Fruit fly (Drosophila melanogaster) whole organism, embryonic: Measurements from ENCODE around the gene CG46462.

Experiments
- CG10366 ChIP-seq: fragments of 200-800 bp; sonication (Bioruptor generic); IDR thresholded peaks from 2 replicates; pipeline ENCODE4 v1.3.6; 2022; ENCODE audit warnings: missing biosample characterization, missing genetic modification characterization
- CG11247 ChIP-seq: fragments of 200-800 bp; sonication (Bioruptor generic); IDR thresholded peaks from 2 replicates; pipeline ENCODE4 v1.3.6; 2022; ENCODE audit warnings: missing biosample characterization, missing genetic modification characterization
- CG12744 ChIP-seq: fragments of 200-800 bp; sonication (Bioruptor generic); optimal IDR thresholded peaks from 2 replicates; lab custom pipeline; 2016; ENCODE audit warnings: missing biosample characterization, missing genetic modification characterization
- CG12942 ChIP-seq: fragments of 200-800 bp; sonication (Bioruptor generic); optimal IDR thresholded peaks from 3 replicates; lab custom pipeline; 2016; ENCODE audit warnings: missing biosample characterization, missing genetic modification characterization
- CG13296 ChIP-seq: fragments of 200-800 bp; sonication (Bioruptor generic); optimal IDR thresholded peaks from 3 replicates; lab custom pipeline; 2018; ENCODE audit warnings: missing biosample characterization, mild to moderate bottlenecking, missing genetic modification characterization
- CG15696 ChIP-seq: fragments of 200-800 bp; sonication (Bioruptor generic); optimal IDR thresholded peaks from 2 replicates; lab custom pipeline; 2019; ENCODE audit warnings: missing biosample characterization, mild to moderate bottlenecking, missing genetic modification characterization, moderate library complexity
- CG18262 ChIP-seq: fragments of 200-800 bp; optimal IDR thresholded peaks from 3 replicates; lab custom pipeline; 2019; ENCODE audit warnings: missing biosample characterization, mild to moderate bottlenecking, missing genetic modification characterization, moderate library complexity
- CG2875 ChIP-seq: fragments of 200-800 bp; sonication (Bioruptor generic); optimal IDR thresholded peaks from 2 replicates; lab custom pipeline; 2017; ENCODE audit warnings: missing biosample characterization, mild to moderate bottlenecking, missing genetic modification characterization, missing genetic modification reagents
- CG30403 ChIP-seq: fragments of 200-800 bp; sonication (Bioruptor generic); optimal IDR thresholded peaks from 3 replicates; lab custom pipeline; 2016; ENCODE audit warnings: missing biosample characterization, missing genetic modification characterization
- CG3726 ChIP-seq: fragments of 200-800 bp; sonication (Bioruptor generic); IDR thresholded peaks from 3 replicates; pipeline ENCODE4, ENCODE4 v1.3.6; 2022; ENCODE audit warnings: missing biosample characterization, missing genetic modification characterization
- CG4730 ChIP-seq: fragments of 200-800 bp; sonication (Bioruptor generic); IDR thresholded peaks from 2 replicates; pipeline ENCODE4 v1.3.6; 2022; ENCODE audit warnings: missing biosample characterization, missing genetic modification characterization
- CG5180 ChIP-seq: fragments of 200-800 bp; sonication (Bioruptor generic); optimal IDR thresholded peaks from 3 replicates; lab custom pipeline; 2017; ENCODE audit warnings: missing biosample characterization, missing genetic modification characterization, mild to moderate bottlenecking, moderate library complexity, missing genetic modification reagents
- CG8281 ChIP-seq: fragments of 200-800 bp; sonication (Bioruptor generic); optimal IDR thresholded peaks from 2 replicates; lab custom pipeline; 2018; ENCODE audit warnings: missing biosample characterization, mild to moderate bottlenecking, missing genetic modification characterization, moderate library complexity
- CG8765 ChIP-seq: fragments of 200-800 bp; sonication (Bioruptor generic); IDR thresholded peaks from 2 replicates; pipeline ENCODE4 v1.3.6; 2022; ENCODE audit warnings: missing biosample characterization, missing genetic modification characterization
- Chrac-16 ChIP-seq: fragments of 200-800 bp; sonication (Bioruptor generic); optimal IDR thresholded peaks from 3 replicates; lab custom pipeline; 2016; ENCODE audit warnings: missing biosample characterization, missing genetic modification characterization
- D19B ChIP-seq: fragments of 200-800 bp; sonication (Bioruptor generic); optimal IDR thresholded peaks from 2 replicates; lab custom pipeline; 2017; ENCODE audit warnings: missing biosample characterization, mild to moderate bottlenecking, missing genetic modification characterization
- Dad ChIP-seq: fragments of 200-800 bp; sonication (Bioruptor generic); optimal IDR thresholded peaks from 3 replicates; lab custom pipeline; 2016; ENCODE audit warnings: missing biosample characterization, missing genetic modification characterization
- E2f1 ChIP-seq: fragments of 200-800 bp; sonication (Bioruptor generic); IDR thresholded peaks from 2 replicates; pipeline ENCODE4 v1.3.6; 2022; ENCODE audit warnings: missing biosample characterization, missing genetic modification characterization
- ERR ChIP-seq: fragments of 200-800 bp; sonication (Bioruptor generic); optimal IDR thresholded peaks from 2 replicates; lab custom pipeline; 2016; ENCODE audit warnings: missing biosample characterization, missing genetic modification characterization
- Ets97D ChIP-seq: fragments of 200-800 bp; sonication (Bioruptor generic); optimal IDR thresholded peaks from 3 replicates; lab custom pipeline; 2016; ENCODE audit warnings: missing biosample characterization, missing genetic modification characterization
- Gsc ChIP-seq: fragments of 200-800 bp; sonication (Bioruptor generic); IDR thresholded peaks from 2 replicates; pipeline ENCODE4 v1.3.6; 2022; ENCODE audit warnings: missing biosample characterization, missing genetic modification characterization
- Hmr ChIP-seq: fragments of 200-800 bp; sonication (Bioruptor generic); optimal IDR thresholded peaks from 3 replicates; lab custom pipeline; 2017; ENCODE audit warnings: mild to moderate bottlenecking, missing biosample characterization, missing genetic modification reagents, missing genetic modification characterization
- MTF-1 ChIP-seq: fragments of 200-800 bp; sonication (Bioruptor generic); optimal IDR thresholded peaks from 2 replicates; lab custom pipeline; 2018; ENCODE audit warnings: missing biosample characterization, mild to moderate bottlenecking, missing genetic modification characterization, borderline replicate concordance
- NC2α ChIP-seq: fragments of 200-800 bp; sonication (Bioruptor generic); optimal IDR thresholded peaks from 2 replicates; lab custom pipeline; 2016; ENCODE audit warnings: missing biosample characterization, missing genetic modification characterization
- Oaz ChIP-seq: fragments of 200-800 bp; sonication (Bioruptor generic); IDR thresholded peaks from 2 replicates; pipeline ENCODE4 v1.3.6; 2022; ENCODE audit warnings: missing biosample characterization, missing genetic modification characterization
- Opbp ChIP-seq: fragments of 200-800 bp; sonication (Bioruptor generic); IDR thresholded peaks from 3 replicates; pipeline ENCODE4 v1.3.6; 2022; ENCODE audit warnings: missing biosample characterization, missing genetic modification characterization; ENCODE audit not compliant: partially characterized antibody
- Rfx ChIP-seq: fragments of 200-800 bp; sonication (Bioruptor generic); IDR thresholded peaks from 2 replicates; pipeline ENCODE4 v1.3.6; 2022; ENCODE audit warnings: missing biosample characterization, missing genetic modification characterization
- Sin3A ChIP-seq: fragments of >200 bp; optimal IDR thresholded peaks from 2 replicates; lab custom pipeline; 2018
- Six4 ChIP-seq: fragments of 200-800 bp; sonication (Bioruptor generic); optimal IDR thresholded peaks from 2 replicates; lab custom pipeline; 2016; ENCODE audit warnings: missing biosample characterization, missing genetic modification characterization
- Sry-β ChIP-seq: fragments of 200-800 bp; sonication (Bioruptor generic); optimal IDR thresholded peaks from 2 replicates; lab custom pipeline; 2018; ENCODE audit warnings: missing biosample characterization, mild to moderate bottlenecking, missing genetic modification characterization, moderate library complexity
- Xrp1 ChIP-seq: fragments of 200-800 bp; sonication (Bioruptor generic); IDR thresholded peaks from 2 replicates; pipeline ENCODE4 v1.3.6; 2022; ENCODE audit warnings: missing biosample characterization, missing genetic modification characterization
- abd-A ChIP-seq: fragments of 200-800 bp; sonication (Bioruptor generic); optimal IDR thresholded peaks from 3 replicates; lab custom pipeline; 2019; ENCODE audit warnings: missing biosample characterization, mild to moderate bottlenecking, missing genetic modification characterization, moderate library complexity
- caup ChIP-seq: fragments of 200-800 bp; sonication (Bioruptor generic); optimal IDR thresholded peaks from 3 replicates; lab custom pipeline; 2017; ENCODE audit warnings: missing biosample characterization, mild to moderate bottlenecking, missing genetic modification characterization, moderate library complexity; ENCODE audit not compliant: severe bottlenecking
- dimm ChIP-seq: fragments of 200-800 bp; sonication (Bioruptor generic); IDR thresholded peaks from 2 replicates; pipeline ENCODE4 v1.3.6; 2022; ENCODE audit warnings: missing biosample characterization, missing genetic modification characterization
- dysf ChIP-seq: fragments of 200-800 bp; sonication (Bioruptor generic); IDR thresholded peaks from 3 replicates; pipeline ENCODE4 v1.3.6; 2022; ENCODE audit warnings: missing biosample characterization, missing genetic modification characterization
- grn ChIP-seq: fragments of 200-800 bp; sonication (Bioruptor generic); optimal IDR thresholded peaks from 3 replicates; lab custom pipeline; 2017; ENCODE audit warnings: missing biosample characterization, missing genetic modification characterization
- h ChIP-seq: fragments of >200 bp; optimal IDR thresholded peaks from 2 replicates; lab custom pipeline; 2017
- hbn ChIP-seq: fragments of 200-800 bp; sonication (Bioruptor generic); IDR thresholded peaks from 2 replicates; pipeline ENCODE4 v1.3.6; 2022; ENCODE audit warnings: missing biosample characterization, missing genetic modification characterization; ENCODE audit not compliant: partially characterized antibody
- insv ChIP-seq, 2 experiments: fragments of 200-800 bp; sonication (Bioruptor generic); optimal IDR thresholded peaks; 3 replicates each; lab custom pipeline; 2016 to 2018; ENCODE audit warnings: missing biosample characterization in 2 of 2, missing genetic modification characterization in 2 of 2
- jigr1 ChIP-seq: fragments of 200-800 bp; sonication (Bioruptor generic); IDR thresholded peaks from 3 replicates; pipeline ENCODE4 v1.3.6; 2022; ENCODE audit warnings: missing biosample characterization, missing genetic modification characterization
- kay ChIP-seq: fragments of 200-800 bp; sonication (Bioruptor generic); optimal IDR thresholded peaks from 2 replicates; lab custom pipeline; 2016; ENCODE audit warnings: missing biosample characterization, missing genetic modification characterization
- maf-S ChIP-seq: fragments of 200-800 bp; sonication (Bioruptor generic); optimal IDR thresholded peaks from 2 replicates; lab custom pipeline; 2016; ENCODE audit warnings: missing biosample characterization, missing genetic modification characterization
- nerfin-1 ChIP-seq: fragments of 200-800 bp; sonication (Bioruptor generic); optimal IDR thresholded peaks from 3 replicates; lab custom pipeline; 2019; ENCODE audit warnings: missing biosample characterization, mild to moderate bottlenecking, missing genetic modification characterization, moderate library complexity
- pfk ChIP-seq: fragments of 200-800 bp; sonication (Bioruptor generic); optimal IDR thresholded peaks from 2 replicates; lab custom pipeline; 2018; ENCODE audit warnings: missing biosample characterization, mild to moderate bottlenecking, missing genetic modification characterization, moderate library complexity
- phol ChIP-seq: fragments of 200-800 bp; sonication (Bioruptor generic); optimal IDR thresholded peaks from 3 replicates; lab custom pipeline; 2018; ENCODE audit warnings: missing biosample characterization, mild to moderate bottlenecking, missing genetic modification characterization, moderate library complexity
- prd ChIP-seq, 3 experiments: fragments of >200 bp in 2 of 3; fragments of 200-800 bp in 1 of 3; sonication (Bioruptor generic) in 1 of 3; optimal IDR thresholded peaks in 2 of 3; IDR thresholded peaks in 1 of 3; 2 replicates in 2 of 3; 3 replicates in 1 of 3; pipeline versions ENCODE4 v1.3.6 to Lab custom; 2017 to 2022; ENCODE audit warnings: missing biosample characterization in 1 of 3, missing genetic modification characterization in 1 of 3
- pum ChIP-seq: fragments of 200-800 bp; sonication (Bioruptor generic); optimal IDR thresholded peaks from 2 replicates; lab custom pipeline; 2016; ENCODE audit warnings: missing biosample characterization, missing genetic modification characterization
- ranshi ChIP-seq: fragments of 200-800 bp; sonication (Bioruptor generic); IDR thresholded peaks from 2 replicates; pipeline ENCODE4 v1.3.6; 2022; ENCODE audit warnings: missing biosample characterization, missing genetic modification characterization
- row ChIP-seq: fragments of 200-800 bp; sonication (Bioruptor generic); IDR thresholded peaks from 3 replicates; pipeline ENCODE4 v1.3.6; 2022; ENCODE audit warnings: missing biosample characterization, missing genetic modification characterization
- sens-2 ChIP-seq: fragments of 200-800 bp; sonication (Bioruptor generic); IDR thresholded peaks from 2 replicates; pipeline ENCODE4 v1.3.6; 2022; ENCODE audit warnings: missing biosample characterization, missing genetic modification characterization
- tio ChIP-seq: fragments of 200-800 bp; sonication (Bioruptor generic); optimal IDR thresholded peaks from 2 replicates; lab custom pipeline; 2017; ENCODE audit warnings: missing biosample characterization, missing genetic modification characterization, inconsistent platforms
- tna ChIP-seq: fragments of 200-800 bp; sonication (Bioruptor generic); IDR thresholded peaks from 2 replicates; pipeline ENCODE4 v1.3.6; 2022; ENCODE audit warnings: missing biosample characterization, missing genetic modification characterization; ENCODE audit not compliant: partially characterized antibody

CG46462 gene

dm6 chr3L:19914833-19915232, 16.7 kb upstream of the CG46462 start, which contains the start of gene Rpn1 (continued):
- no peak for TF ChIP-seq Six4
- no peak for TF ChIP-seq CG2875 (GFP tag; lab: Kevin White, UChicago)
- TF ChIP-seq kay (GFP tag; lab: Kevin White, UChicago): no peak
- no peak for TF ChIP-seq CG12744
- no peak for TF ChIP-seq CG15696 (tag; lab: Kevin White, UChicago)
- no peak for TF ChIP-seq D19B
- TF ChIP-seq tna: no peak; the same call in 1 of the 2 replicates
- TF ChIP-seq CG18262 (tag; lab: Kevin White, UChicago): no peak
- TF ChIP-seq CG13296: no peak
- no peak for TF ChIP-seq CG4730
- no peak for TF ChIP-seq NC2α (GFP tag; lab: Kevin White, UChicago)
- TF ChIP-seq maf-S: no peak
- TF ChIP-seq prd (optimal IDR thresholded peaks at IDR 0.05; lab: Kevin White, UChicago): no peak
- TF ChIP-seq prd (GFP tag; IDR thresholded peaks at IDR 0.05; lab: Robert Waterston, UW): no peak
- TF ChIP-seq ranshi (GFP tag; lab: Robert Waterston, UW): no peak
- no peak for TF ChIP-seq dysf (GFP tag; lab: Robert Waterston, UW)
- TF ChIP-seq CG5180 (GFP tag; lab: Kevin White, UChicago): no peak
- TF ChIP-seq CG8765 (GFP tag; lab: Robert Waterston, UW): no peak
- TF ChIP-seq Opbp (GFP tag; lab: Robert Waterston, UW): peak; percentile 76
- no peak for TF ChIP-seq Xrp1 (GFP tag; lab: Robert Waterston, UW)
- no peak for TF ChIP-seq Hmr
- no peak for TF ChIP-seq nerfin-1 (tag; lab: Kevin White, UChicago)
- no peak for TF ChIP-seq pum (GFP tag; lab: Kevin White, UChicago)
- TF ChIP-seq Sin3A (lab: Kevin White, UChicago): peak; percentile 67
- TF ChIP-seq CG10366 (GFP tag; lab: Robert Waterston, UW): no peak
- TF ChIP-seq dimm (GFP tag; lab: Robert Waterston, UW): no peak
- no peak for TF ChIP-seq pfk (GFP tag; lab: Kevin White, UChicago)
- no peak for TF ChIP-seq Dad
- no peak for TF ChIP-seq abd-A
- TF ChIP-seq CG30403 (GFP tag; lab: Kevin White, UChicago): peak; percentile 16
- no peak for TF ChIP-seq caup (GFP tag; lab: Kevin White, UChicago)
- no peak for TF ChIP-seq CG8281 (tag; lab: Kevin White, UChicago)
- TF ChIP-seq Ets97D (GFP tag; lab: Kevin White, UChicago): peak; percentile 64
- TF ChIP-seq grn: no peak
- TF ChIP-seq Oaz (GFP tag; lab: Robert Waterston, UW): no peak
- no peak for TF ChIP-seq ERR (GFP tag; lab: Kevin White, UChicago)
- peak; percentile 60 for TF ChIP-seq Rfx (GFP tag; lab: Robert Waterston, UW)
- TF ChIP-seq jigr1 (GFP tag; lab: Robert Waterston, UW): no peak
- TF ChIP-seq E2f1 (GFP tag; lab: Robert Waterston, UW): no peak
- TF ChIP-seq Gsc: no peak
- no peak for TF ChIP-seq CG3726 (GFP tag; lab: Robert Waterston, UW)
- TF ChIP-seq sens-2 (GFP tag; lab: Robert Waterston, UW): no peak
- TF ChIP-seq row: peak; percentile 82
- TF ChIP-seq MTF-1: no peak
- TF ChIP-seq phol (tag; lab: Kevin White, UChicago): peak; percentile 39
- TF ChIP-seq insv (GFP tag; optimal IDR thresholded peaks at IDR 0.05; lab: Kevin White, UChicago): no peak
- TF ChIP-seq Chrac-16: no peak
- TF ChIP-seq CG11247 (GFP tag; lab: Robert Waterston, UW): no peak
- TF ChIP-seq tio (GFP tag; lab: Kevin White, UChicago): no peak
- peak; percentile 21 for TF ChIP-seq Sry-β
- TF ChIP-seq h (lab: Kevin White, UChicago): no peak
- TF ChIP-seq CG12942: no peak
- TF ChIP-seq hbn (GFP tag; lab: Robert Waterston, UW): no peak
